Fruit fly (Drosophila melanogaster) whole organism, embryonic: ENCODE data around the gene JIL-1.

ENCODE experiments used
- Atf-2 ChIP-seq: fragments of 200-800 bp; sonication (Bioruptor generic); optimal IDR thresholded peaks from 2 replicates; lab custom pipeline; 2016; ENCODE audit warnings: missing biosample characterization, missing genetic modification characterization
- CG11456 ChIP-seq: fragments of 200-800 bp; sonication (Bioruptor generic); IDR thresholded peaks from 3 replicates; pipeline ENCODE4 v1.3.6; 2022; ENCODE audit warnings: missing biosample characterization, missing genetic modification characterization
- CG14014 ChIP-seq: fragments of 200-800 bp; sonication (Bioruptor generic); IDR thresholded peaks from 2 replicates; pipeline ENCODE4 v1.3.6; 2022; ENCODE audit warnings: missing biosample characterization, missing genetic modification characterization
- CG15073 ChIP-seq: fragments of 200-800 bp; sonication (Bioruptor generic); optimal IDR thresholded peaks from 2 replicates; lab custom pipeline; 2016; ENCODE audit warnings: missing biosample characterization, missing genetic modification characterization
- CG15514 ChIP-seq: fragments of 200-800 bp; sonication (Bioruptor generic); optimal IDR thresholded peaks from 3 replicates; lab custom pipeline; 2017; ENCODE audit warnings: missing biosample characterization, missing genetic modification characterization, mild to moderate bottlenecking, moderate library complexity, missing genetic modification reagents
- CG16813 ChIP-seq: fragments of 200-800 bp; sonication (Bioruptor generic); IDR thresholded peaks from 3 replicates; pipeline ENCODE4 v1.3.6; 2022; ENCODE audit warnings: missing biosample characterization, missing genetic modification characterization; ENCODE audit not compliant: partially characterized antibody
- CG17359 ChIP-seq: fragments of 200-800 bp; sonication (Bioruptor generic); optimal IDR thresholded peaks from 3 replicates; lab custom pipeline; 2018; ENCODE audit warnings: missing biosample characterization, mild to moderate bottlenecking, missing genetic modification characterization, moderate library complexity
- CG17361 ChIP-seq: fragments of 200-800 bp; sonication (Bioruptor generic); IDR thresholded peaks from 3 replicates; pipeline ENCODE4 v1.3.6; 2022; ENCODE audit warnings: missing biosample characterization, missing genetic modification characterization
- CG18619 ChIP-seq: fragments of 200-800 bp; sonication (Bioruptor generic); optimal IDR thresholded peaks from 3 replicates; lab custom pipeline; 2017; ENCODE audit warnings: missing biosample characterization, mild to moderate bottlenecking, missing genetic modification characterization
- CG18764 ChIP-seq: fragments of 200-800 bp; sonication (Bioruptor generic); optimal IDR thresholded peaks from 3 replicates; lab custom pipeline; 2016; ENCODE audit warnings: missing biosample characterization, missing genetic modification characterization
- CG34224 ChIP-seq: fragments of 200-800 bp; sonication (Bioruptor generic); IDR thresholded peaks from 3 replicates; pipeline ENCODE4 v1.3.6; 2022; ENCODE audit warnings: missing biosample characterization, missing genetic modification characterization; ENCODE audit not compliant: partially characterized antibody
- CG4617 ChIP-seq: fragments of 200-800 bp; sonication (Bioruptor generic); optimal IDR thresholded peaks from 3 replicates; lab custom pipeline; 2016; ENCODE audit warnings: missing biosample characterization, missing genetic modification characterization, borderline replicate concordance
- CG4707 ChIP-seq: fragments of 200-800 bp; sonication (Bioruptor generic); optimal IDR thresholded peaks from 2 replicates; lab custom pipeline; 2018; ENCODE audit warnings: missing biosample characterization, mild to moderate bottlenecking, missing genetic modification characterization, moderate library complexity
- CG6791 ChIP-seq: fragments of 200-800 bp; sonication (Bioruptor generic); IDR thresholded peaks from 3 replicates; pipeline ENCODE4 v1.3.6; 2022; ENCODE audit warnings: missing biosample characterization, missing genetic modification characterization; ENCODE audit not compliant: partially characterized antibody
- CG7745 ChIP-seq: fragments of 200-800 bp; sonication (Bioruptor generic); optimal IDR thresholded peaks from 2 replicates; lab custom pipeline; 2018; ENCODE audit warnings: missing biosample characterization, mild to moderate bottlenecking, missing genetic modification characterization, moderate library complexity
- CG8281 ChIP-seq: fragments of 200-800 bp; sonication (Bioruptor generic); optimal IDR thresholded peaks from 2 replicates; lab custom pipeline; 2018; ENCODE audit warnings: missing biosample characterization, mild to moderate bottlenecking, missing genetic modification characterization, moderate library complexity
- D19A ChIP-seq: fragments of 200-800 bp; optimal IDR thresholded peaks from 3 replicates; lab custom pipeline; 2019; ENCODE audit warnings: missing biosample characterization, mild to moderate bottlenecking, missing genetic modification characterization, moderate library complexity
- Dfd ChIP-seq, 2 experiments: fragments of >200 bp; optimal IDR thresholded peaks; 2 replicates each; lab custom pipeline; 2017; ENCODE audit warnings: missing biosample characterization in 2 of 2, missing genetic modification characterization in 2 of 2
- Dp ChIP-seq: fragments of 200-800 bp; sonication (Bioruptor generic); optimal IDR thresholded peaks from 2 replicates; lab custom pipeline; 2018; ENCODE audit warnings: missing biosample characterization, mild to moderate bottlenecking, missing genetic modification characterization, moderate library complexity
- E2f2 ChIP-seq: fragments of 200-800 bp; sonication (Bioruptor generic); IDR thresholded peaks from 2 replicates; pipeline ENCODE4 v1.3.6; 2022; ENCODE audit warnings: missing biosample characterization, missing genetic modification characterization
- GATAe ChIP-seq: fragments of 200-800 bp; sonication (Bioruptor generic); conservative IDR thresholded peaks from 2 replicates; pipeline ENCODE4 v1.3.6; 2022; ENCODE audit warnings: missing biosample characterization, missing genetic modification characterization
- HLH54F ChIP-seq: fragments of 200-800 bp; sonication (Bioruptor generic); optimal IDR thresholded peaks from 3 replicates; lab custom pipeline; 2016; ENCODE audit warnings: missing biosample characterization, missing genetic modification characterization
- Hand ChIP-seq: fragments of 200-800 bp; sonication (Bioruptor generic); optimal IDR thresholded peaks from 2 replicates; lab custom pipeline; 2017; ENCODE audit warnings: mild to moderate bottlenecking, missing biosample characterization, missing genetic modification reagents, missing genetic modification characterization
- HmgZ ChIP-seq: fragments of 200-800 bp; sonication (Bioruptor generic); optimal IDR thresholded peaks from 2 replicates; lab custom pipeline; 2018; ENCODE audit warnings: missing biosample characterization, mild to moderate bottlenecking, missing genetic modification characterization
- MBD-R2 ChIP-seq: fragments of 200-800 bp; sonication (Bioruptor generic); IDR thresholded peaks from 2 replicates; pipeline ENCODE4 v1.3.6; 2022; ENCODE audit warnings: missing biosample characterization, missing genetic modification characterization
- MESR4 ChIP-seq: fragments of 200-800 bp; sonication (Bioruptor generic); optimal IDR thresholded peaks from 2 replicates; lab custom pipeline; 2018; ENCODE audit warnings: missing biosample characterization, mild to moderate bottlenecking, missing genetic modification characterization, moderate library complexity
- Nf-YC ChIP-seq: fragments of 200-800 bp; optimal IDR thresholded peaks from 3 replicates; lab custom pipeline; 2019; ENCODE audit warnings: missing biosample characterization, mild to moderate bottlenecking, missing genetic modification characterization, moderate library complexity
- Pdp1 ChIP-seq, 2 experiments: fragments of 200-800 bp; sonication (Bioruptor generic); optimal IDR thresholded peaks; 3 replicates each; lab custom pipeline; 2016; ENCODE audit warnings: missing biosample characterization in 2 of 2, missing genetic modification characterization in 2 of 2, mild to moderate bottlenecking in 1 of 2, moderate library complexity in 1 of 2
- Sry-β ChIP-seq: fragments of 200-800 bp; sonication (Bioruptor generic); optimal IDR thresholded peaks from 2 replicates; lab custom pipeline; 2018; ENCODE audit warnings: missing biosample characterization, mild to moderate bottlenecking, missing genetic modification characterization, moderate library complexity
- Xbp1 ChIP-seq: fragments of 200-800 bp; sonication (Bioruptor generic); optimal IDR thresholded peaks from 3 replicates; lab custom pipeline; 2016; ENCODE audit warnings: missing biosample characterization, mild to moderate bottlenecking, missing genetic modification characterization
- YL-1 ChIP-seq: fragments of 200-800 bp; sonication (Bioruptor generic); optimal IDR thresholded peaks from 3 replicates; lab custom pipeline; 2017; ENCODE audit warnings: missing biosample characterization, mild to moderate bottlenecking, missing genetic modification characterization
- bbx ChIP-seq: fragments of 200-800 bp; sonication (Bioruptor generic); IDR thresholded peaks from 2 replicates; pipeline ENCODE4 v1.3.6; 2022; ENCODE audit warnings: missing biosample characterization, missing genetic modification characterization; ENCODE audit not compliant: partially characterized antibody
- chn ChIP-seq: fragments of 200-800 bp; sonication (Bioruptor generic); optimal IDR thresholded peaks from 2 replicates; lab custom pipeline; 2016; ENCODE audit warnings: missing biosample characterization, missing genetic modification characterization
- corto ChIP-seq: fragments of 200-800 bp; sonication (Bioruptor generic); optimal IDR thresholded peaks from 2 replicates; lab custom pipeline; 2016; ENCODE audit warnings: missing biosample characterization, mild to moderate bottlenecking, missing genetic modification characterization, moderate library complexity
- crp ChIP-seq, 2 experiments: fragments of 200-800 bp; sonication (Bioruptor generic); optimal IDR thresholded peaks; 2 replicates in 1 of 2; 3 replicates in 1 of 2; lab custom pipeline; 2017; ENCODE audit warnings: missing biosample characterization in 2 of 2, missing genetic modification characterization in 2 of 2, mild to moderate bottlenecking in 1 of 2, moderate library complexity in 1 of 2
- esg ChIP-seq: fragments of 200-800 bp; sonication (Bioruptor generic); conservative IDR thresholded peaks from 2 replicates; pipeline ENCODE4 v1.3.6; 2022; ENCODE audit warnings: missing biosample characterization, missing genetic modification characterization
- fru ChIP-seq: fragments of >200 bp; optimal IDR thresholded peaks from 2 replicates; lab custom pipeline; 2017
- h ChIP-seq: fragments of >200 bp; optimal IDR thresholded peaks from 2 replicates; lab custom pipeline; 2017
- hbn ChIP-seq: fragments of 200-800 bp; sonication (Bioruptor generic); IDR thresholded peaks from 2 replicates; pipeline ENCODE4 v1.3.6; 2022; ENCODE audit warnings: missing biosample characterization, missing genetic modification characterization; ENCODE audit not compliant: partially characterized antibody
- hth ChIP-seq: fragments of >200 bp; optimal IDR thresholded peaks from 2 replicates; lab custom pipeline; 2017; ENCODE audit warnings: inconsistent platforms
- lola ChIP-seq, 3 experiments: fragments of >200 bp in 2 of 3; fragments of 200-800 bp in 1 of 3; sonication (Bioruptor generic) in 1 of 3; optimal IDR thresholded peaks; 2 replicates each; lab custom pipeline; 2017 to 2019; ENCODE audit warnings: missing biosample characterization in 3 of 3, missing genetic modification characterization in 3 of 3, mild to moderate bottlenecking in 1 of 3, moderate library complexity in 1 of 3
- lov ChIP-seq, 2 experiments: fragments of 200-800 bp in 1 of 2; fragments of >200 bp in 1 of 2; sonication (Bioruptor generic) in 1 of 2; IDR thresholded peaks in 1 of 2; optimal IDR thresholded peaks in 1 of 2; 2 replicates in 1 of 2; 3 replicates in 1 of 2; pipeline versions ENCODE4 v1.3.6 to Lab custom; 2017 to 2022; ENCODE audit warnings: missing biosample characterization in 1 of 2, missing genetic modification characterization in 1 of 2
- maf-S ChIP-seq: fragments of 200-800 bp; sonication (Bioruptor generic); optimal IDR thresholded peaks from 2 replicates; lab custom pipeline; 2016; ENCODE audit warnings: missing biosample characterization, missing genetic modification characterization
- pum ChIP-seq: fragments of 200-800 bp; sonication (Bioruptor generic); optimal IDR thresholded peaks from 2 replicates; lab custom pipeline; 2016; ENCODE audit warnings: missing biosample characterization, missing genetic modification characterization
- pzg ChIP-seq: fragments of 200-800 bp; sonication (Bioruptor generic); optimal IDR thresholded peaks from 3 replicates; lab custom pipeline; 2018; ENCODE audit warnings: missing biosample characterization, mild to moderate bottlenecking, missing genetic modification characterization, moderate library complexity
- row ChIP-seq: fragments of 200-800 bp; sonication (Bioruptor generic); IDR thresholded peaks from 3 replicates; pipeline ENCODE4 v1.3.6; 2022; ENCODE audit warnings: missing biosample characterization, missing genetic modification characterization
- stwl ChIP-seq: fragments of 200-800 bp; sonication (Bioruptor generic); optimal IDR thresholded peaks from 3 replicates; lab custom pipeline; 2018; ENCODE audit warnings: missing biosample characterization, mild to moderate bottlenecking, missing genetic modification characterization, moderate library complexity
- tap ChIP-seq: fragments of 200-800 bp; optimal IDR thresholded peaks from 3 replicates; lab custom pipeline; 2019; ENCODE audit warnings: missing biosample characterization, mild to moderate bottlenecking, missing genetic modification characterization, moderate library complexity
- tin ChIP-seq: fragments of 200-800 bp; sonication (Bioruptor generic); optimal IDR thresholded peaks from 3 replicates; lab custom pipeline; 2016; ENCODE audit warnings: missing biosample characterization, missing genetic modification characterization
- zen2 ChIP-seq: fragments of 200-800 bp; sonication (Bioruptor generic); IDR thresholded peaks from 3 replicates; pipeline ENCODE4 v1.3.6; 2022; ENCODE audit warnings: missing biosample characterization, missing genetic modification characterization; ENCODE audit not compliant: partially characterized antibody

JIL-1 gene

DNA sequence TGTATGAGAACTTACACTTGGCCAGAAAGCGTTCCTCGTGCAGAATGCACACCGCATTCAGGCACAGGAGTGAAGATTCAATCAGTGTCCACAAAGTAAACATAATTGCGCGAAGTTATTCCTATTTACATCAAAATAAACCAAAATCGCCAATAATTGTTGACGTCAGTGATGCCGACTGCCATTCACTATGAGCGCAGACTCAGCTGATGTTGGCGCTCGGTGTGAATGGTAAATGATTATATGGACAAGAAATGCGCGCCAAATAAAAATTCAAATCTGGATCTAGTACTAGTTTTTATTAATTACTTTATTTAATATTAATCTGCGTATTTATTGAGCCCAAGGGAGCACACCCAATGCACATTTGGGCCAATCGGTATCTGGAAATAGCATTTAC, 30.6 kb downstream of the JIL-1 start, which contains the start of gene CG32069:
TSS of gene CG32069 (minus strand) at position 174 of the 400 bp plus-strand sequence.
- TF ChIP-seq GATAe (GFP tag; lab: Robert Waterston, UW) (no peak), YL-1 (GFP tag; lab: Kevin White, UChicago) (peak; percentile 11), D19A (tag; lab: Kevin White, UChicago) (no peak), HmgZ (peak; percentile 0), h (lab: Kevin White, UChicago) (no peak), CG17361 (GFP tag; lab: Robert Waterston, UW) (no peak), row (GFP tag; lab: Robert Waterston, UW) (peak; percentile 39; the same call in 1 of the 3 replicates), CG34224 (GFP tag; lab: Robert Waterston, UW) (no peak), stwl (peak; percentile 7), hbn (GFP tag; lab: Robert Waterston, UW) (0 out of 2 replicates have a peak, but pooled peaks have one; percentile 20), CG11456 (GFP tag; lab: Robert Waterston, UW) (no peak), E2f2 (GFP tag; lab: Robert Waterston, UW) (peak; percentile 88), pzg (GFP tag; lab: Kevin White, UChicago) (peak; percentile 53), CG16813 (no peak), CG4617 (GFP tag; lab: Kevin White, UChicago) (peak; percentile 5), hth (lab: Kevin White, UChicago) (no peak), MESR4 (GFP tag; lab: Kevin White, UChicago) (peak; percentile 54), Pdp1 (GFP tag; optimal IDR thresholded peaks at IDR 0.05; lab: Kevin White, UChicago) (peak in 1 of 2 experiments; percentile 75), lola (GFP tag; optimal IDR thresholded peaks at IDR 0.05; lab: Kevin White, UChicago) (no peak), Xbp1 (GFP tag; lab: Kevin White, UChicago) (peak; percentile 16), crp (GFP tag; optimal IDR thresholded peaks at IDR 0.05; lab: Kevin White, UChicago) (peak in 1 of 2 experiments; percentile 86), CG15514 (GFP tag; lab: Kevin White, UChicago) (peak; percentile 36), Dp (GFP tag; lab: Kevin White, UChicago) (peak; percentile 84), CG8281 (no peak), lov (optimal IDR thresholded peaks at IDR 0.05; lab: Kevin White, UChicago) (no peak), lov (GFP tag; IDR thresholded peaks at IDR 0.05; lab: Robert Waterston, UW) (no peak), esg (no peak), Hand (GFP tag; lab: Kevin White, UChicago) (no peak), Sry-β (GFP tag; lab: Kevin White, UChicago) (peak; percentile 81), HLH54F (GFP tag; lab: Kevin White, UChicago) (no peak), chn (GFP tag; lab: Kevin White, UChicago) (no peak), CG6791 (GFP tag; lab: Robert Waterston, UW) (no peak), MBD-R2 (GFP tag; lab: Robert Waterston, UW) (peak; percentile 73)

DNA sequence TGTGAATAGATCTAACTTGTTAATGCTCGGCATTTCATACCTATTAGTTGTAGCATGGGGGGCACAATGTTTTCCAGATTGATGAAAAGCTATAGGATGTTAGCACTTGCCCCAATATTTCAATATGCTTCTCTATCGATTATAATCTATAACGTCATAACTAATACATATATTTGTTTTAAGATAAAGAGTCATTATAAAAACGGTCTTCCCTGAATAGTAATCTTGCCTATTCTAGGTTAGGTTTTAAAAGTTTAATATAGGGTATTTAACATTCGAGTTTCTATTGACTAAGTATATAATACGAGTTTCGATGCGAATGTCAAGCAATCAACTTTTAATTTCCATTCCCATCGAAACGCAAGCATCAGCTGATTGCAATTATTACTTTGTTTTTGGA, 31.8 kb downstream of the JIL-1 start, which contains the start of the genes CG6321 and Blos2:
TSS of gene CG6321 (minus strand) at position 25 of the 400 bp plus-strand sequence.
TSS of gene Blos2 (plus strand) at position 372 of the 400 bp plus-strand sequence.
- TF ChIP-seq fru: no peak
- TF ChIP-seq CG18619 (GFP tag; lab: Kevin White, UChicago): peak; percentile 58
- peak; percentile 4 for TF ChIP-seq CG18764 (GFP tag; lab: Kevin White, UChicago)
- peak; percentile 69 for TF ChIP-seq Nf-YC (tag; lab: Kevin White, UChicago)
- TF ChIP-seq CG7745 (tag; lab: Kevin White, UChicago): no peak
- peak; percentile 84 for TF ChIP-seq CG17359 (tag; lab: Kevin White, UChicago)
- peak; percentile 51 for TF ChIP-seq CG14014 (GFP tag; lab: Robert Waterston, UW)
- TF ChIP-seq Dfd (GFP tag; optimal IDR thresholded peaks at IDR 0.05; lab: Kevin White, UChicago): no peak
- peak; percentile 52 for TF ChIP-seq CG4707
- TF ChIP-seq bbx (GFP tag; lab: Robert Waterston, UW): no peak
- no peak for TF ChIP-seq zen2
- peak; percentile 30 to 65 for TF ChIP-seq Pdp1 (GFP tag; optimal IDR thresholded peaks at IDR 0.05; lab: Kevin White, UChicago)
- TF ChIP-seq pum (GFP tag; lab: Kevin White, UChicago): peak; percentile 42
- no peak for TF ChIP-seq corto (GFP tag; lab: Kevin White, UChicago)
- peak; percentile 84 for TF ChIP-seq tap
- TF ChIP-seq CG15073 (GFP tag; lab: Kevin White, UChicago): no peak
- peak; percentile 61 for TF ChIP-seq tin (GFP tag; lab: Kevin White, UChicago)
- TF ChIP-seq Atf-2: peak; percentile 11
- TF ChIP-seq maf-S (GFP tag; lab: Kevin White, UChicago): no peak
